Fruit fly (Drosophila melanogaster): Measurements from ENCODE around the gene gdl-ORF39.

- TF ChIP-seq CG8478 (optimal IDR thresholded peaks at IDR 0.05) (no peak), CTCF (optimal IDR thresholded peaks at IDR 0.05) (no peak)
These were observed 1.0 kb upstream of the gdl-ORF39 start, which contains the start of gene CG7841 for dm6 chr3L:15508233-15508632.
